Fruit fly (Drosophila melanogaster): ENCODE data around the gene CG1421.
A peak's percentile ranks its signal among the peaks of the same experiment; 100 is the strongest.

DNA sequence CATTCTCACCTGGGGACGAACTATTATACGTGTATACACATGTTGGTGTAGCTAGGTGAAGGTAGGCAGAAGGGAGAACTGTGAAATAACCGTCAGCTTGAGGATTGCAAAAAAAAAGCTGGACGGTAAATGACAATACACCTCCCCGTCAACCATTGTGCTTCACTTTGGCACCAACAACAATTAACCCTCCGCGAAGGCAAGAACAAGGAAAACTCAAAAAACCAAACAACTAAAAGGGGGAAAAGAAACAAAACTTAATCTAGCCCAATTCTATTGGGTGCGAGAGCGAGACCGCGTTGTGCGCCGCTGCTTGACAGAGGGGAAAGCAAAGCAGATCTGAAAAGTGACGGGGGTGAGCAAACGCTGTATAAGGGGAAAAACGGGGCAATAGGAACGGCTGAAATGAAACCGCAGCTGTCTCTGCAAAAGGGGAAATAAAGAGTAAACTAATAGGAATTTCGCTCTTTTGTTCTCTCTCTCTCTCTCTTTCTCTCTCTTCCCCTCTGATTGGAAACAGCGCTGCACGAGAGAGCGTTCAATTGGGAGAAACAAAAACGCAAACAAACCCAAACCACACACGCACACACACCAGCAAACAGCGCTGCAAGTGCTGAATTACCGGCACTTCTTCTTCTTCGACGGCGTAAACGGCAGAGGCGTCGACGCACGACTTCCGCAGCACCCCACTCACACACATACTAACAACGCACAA lies 3.6 kb upstream of the CG1421 start:
- TF ChIP-seq psq (optimal IDR thresholded peaks at IDR 0.05): no peak
- TF ChIP-seq CG8478 (optimal IDR thresholded peaks at IDR 0.05): no peak
- TF ChIP-seq pan (optimal IDR thresholded peaks at IDR 0.05): no peak
- peak; percentile 82 for TF ChIP-seq Dll (optimal IDR thresholded peaks at IDR 0.05)
